Worm (Caenorhabditis elegans) whole organism, L3 larva: ENCODE results near the gene F49E12.8.

Source experiments
- ceh-9 ChIP-seq: sonication (generic microtip); optimal IDR thresholded peaks from 2 replicates; lab custom pipeline; 2018; ENCODE audit warnings: missing biosample characterization, missing genetic modification characterization
- fos-1 ChIP-seq: fragments of 150-350 bp; optimal IDR thresholded peaks from 2 replicates; lab custom pipeline; 2014; ENCODE audit warnings: missing biosample characterization, missing genetic modification characterization
- nhr-237 ChIP-seq: fragments of 150-350 bp; optimal IDR thresholded peaks from 2 replicates; lab custom pipeline; 2014; ENCODE audit warnings: missing biosample characterization, missing genetic modification characterization
- pqm-1 ChIP-seq: fragments of 150-350 bp; optimal IDR thresholded peaks from 2 replicates; lab custom pipeline; 2017; ENCODE audit warnings: missing biosample characterization, missing genetic modification characterization, inconsistent platforms
- sea-2 ChIP-seq: fragments of 150-350 bp; sonication (generic microtip); optimal IDR thresholded peaks from 4 replicates; lab custom pipeline; 2014; ENCODE audit warnings: missing biosample characterization, missing genetic modification reagents, missing genetic modification characterization
- skn-1 ChIP-seq: fragments of 150-350 bp; optimal IDR thresholded peaks from 2 replicates; lab custom pipeline; 2014; ENCODE audit warnings: missing biosample characterization, missing genetic modification characterization
- snpc-4 ChIP-seq: fragments of 150-350 bp; optimal IDR thresholded peaks from 2 replicates; lab custom pipeline; 2014; ENCODE audit warnings: missing biosample characterization, missing genetic modification characterization
- zag-1 ChIP-seq: fragments of 150-350 bp; optimal IDR thresholded peaks from 2 replicates; lab custom pipeline; 2014; ENCODE audit warnings: missing biosample characterization, missing genetic modification characterization
- ztf-11 ChIP-seq: fragments of 150-350 bp; optimal IDR thresholded peaks from 2 replicates; lab custom pipeline; 2014; ENCODE audit warnings: missing biosample characterization, missing genetic modification characterization

DNA sequence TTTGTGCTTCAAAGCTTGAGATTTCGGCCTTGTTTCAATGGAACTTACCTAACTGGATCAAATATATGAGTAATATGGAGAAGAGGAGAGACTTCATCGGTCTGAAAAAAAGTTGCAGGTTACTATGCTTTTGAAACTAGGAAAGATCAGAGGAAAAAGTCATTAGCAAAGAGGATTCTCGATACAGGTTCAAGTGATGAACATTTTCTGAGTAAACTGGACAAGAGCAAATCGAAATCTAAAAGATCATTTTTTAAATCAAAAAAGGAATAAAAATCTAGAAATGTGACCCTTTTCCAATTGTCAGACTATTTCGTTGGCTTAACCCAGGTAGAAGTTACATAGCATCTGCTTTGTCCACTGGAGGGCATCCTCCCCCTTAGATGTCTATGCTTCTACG lies 10.6 kb upstream of the F49E12.8 start, which contains the start of gene skpo-1:
- TF ChIP-seq snpc-4 (tag; lab: Kevin White, UChicago) (no peak), ztf-11 (no peak), fos-1 (tag; lab: Kevin White, UChicago) (no peak), nhr-237 (tag; lab: Kevin White, UChicago) (no peak), skn-1 (tag; lab: Kevin White, UChicago) (no peak), sea-2 (GFP tag; lab: Kevin White, UChicago) (no peak), ceh-9 (tag; lab: Kevin White, UChicago) (no peak), zag-1 (no peak), pqm-1 (tag; lab: Kevin White, UChicago) (no peak)
